Worm (Caenorhabditis elegans) whole organism, L4 larva: Measurements from ENCODE around the gene R01B10.2.

Experiments used
- fkh-10 ChIP-seq: fragments of 150-350 bp; optimal IDR thresholded peaks from 2 replicates; lab custom pipeline; 2014; ENCODE audit warnings: missing biosample characterization, missing genetic modification reagents, missing genetic modification characterization
- lsy-2 ChIP-seq, 2 experiments: fragments of 150-350 bp in 1 of 2; sonication (generic microtip) in 1 of 2; optimal IDR thresholded peaks; 2 replicates each; lab custom pipeline; 2014 to 2017; ENCODE audit warnings: missing biosample characterization in 2 of 2, missing genetic modification characterization in 2 of 2
- nhr-77 ChIP-seq: fragments of 150-350 bp; optimal IDR thresholded peaks from 2 replicates; lab custom pipeline; 2014; ENCODE audit warnings: missing biosample characterization, missing genetic modification characterization
- pha-4 ChIP-seq, 2 experiments: fragments of 150-350 bp in 1 of 2; fragments of 200-800 bp in 1 of 2; sonication (Bioruptor generic) in 1 of 2; IDR thresholded peaks in 1 of 2; optimal IDR thresholded peaks in 1 of 2; 2 replicates each; pipeline versions ENCODE4 v1.3.6 to Lab custom; 2014 to 2022; ENCODE audit warnings: missing genetic modification characterization in 2 of 2, missing genetic modification reagents in 2 of 2, missing biosample characterization in 1 of 2, missing compliant biosample characterization in 1 of 2

- TF ChIP-seq nhr-77 (tag; lab: Kevin White, UChicago): no peak
- no peak for TF ChIP-seq pha-4 (GFP tag; IDR thresholded peaks at IDR 0.05; lab: Robert Waterston, UW)
- no peak for TF ChIP-seq pha-4 (tag; optimal IDR thresholded peaks at IDR 0.05; lab: Kevin White, UChicago)
- TF ChIP-seq lsy-2 (tag; optimal IDR thresholded peaks at IDR 0.05; lab: Kevin White, UChicago): peak in 1 of 2 experiments; percentile 8
- TF ChIP-seq fkh-10 (GFP tag; lab: Kevin White, UChicago): no peak
These were observed 33.3 kb downstream of the R01B10.2 start for ce11 chrV:6007927-6008326.
